Worm (Caenorhabditis elegans) whole organism, L4 larva: Measurements from ENCODE around the gene mip-1.

ENCODE experiments used
- F37D6.2 ChIP-seq: sonication (generic microtip); optimal IDR thresholded peaks from 2 replicates; lab custom pipeline; 2016; ENCODE audit warnings: mild to moderate bottlenecking, missing genetic modification characterization, missing compliant biosample characterization
- F49E8.2 ChIP-seq: sonication (generic microtip); optimal IDR thresholded peaks from 2 replicates; lab custom pipeline; 2016; ENCODE audit warnings: missing compliant biosample characterization, mild to moderate bottlenecking, missing genetic modification characterization, borderline replicate concordance
- R02D3.7 ChIP-seq: fragments of 150-350 bp; sonication (generic microtip); optimal IDR thresholded peaks from 3 replicates; lab custom pipeline; 2014; ENCODE audit warnings: missing biosample characterization, missing genetic modification characterization
- T20F7.1 ChIP-seq: fragments of 200-800 bp; sonication (Bioruptor generic); optimal IDR thresholded peaks from 2 replicates; lab custom pipeline; 2018; ENCODE audit warnings: mild to moderate bottlenecking, missing genetic modification characterization, missing compliant biosample characterization
- T26A8.4 ChIP-seq: fragments of 200-800 bp; sonication (Bioruptor generic); IDR thresholded peaks from 2 replicates; pipeline ENCODE4 v1.3.6; 2022; ENCODE audit warnings: missing genetic modification characterization, missing compliant biosample characterization
- ZK546.5 ChIP-seq, 2 experiments: sonication (generic microtip); optimal IDR thresholded peaks; 2 replicates each; lab custom pipeline; 2017; ENCODE audit warnings: missing biosample characterization in 2 of 2, missing genetic modification characterization in 2 of 2
- aha-1 ChIP-seq: fragments of 150-350 bp; peaks from one replicate; lab custom pipeline; 2014; ENCODE audit warnings: missing biosample characterization, missing genetic modification characterization
- ama-1 ChIP-seq: fragments of 150-350 bp; optimal IDR thresholded peaks from 2 replicates; lab custom pipeline; 2014; ENCODE audit warnings: inconsistent platforms, mixed read lengths
- arid-1 ChIP-seq: fragments of 200-800 bp; sonication (Bioruptor generic); conservative IDR thresholded peaks from 2 replicates; pipeline ENCODE4 v1.3.6; 2022; ENCODE audit warnings: missing genetic modification reagents, missing genetic modification characterization, missing compliant biosample characterization
- ceh-32 ChIP-seq: sonication (generic microtip); optimal IDR thresholded peaks from 2 replicates; lab custom pipeline; 2016; ENCODE audit warnings: mild to moderate bottlenecking, missing genetic modification characterization, missing compliant biosample characterization; ENCODE audit not compliant: poor library complexity
- ceh-62 ChIP-seq: sonication (generic microtip); optimal IDR thresholded peaks from 2 replicates; lab custom pipeline; 2017; ENCODE audit warnings: missing biosample characterization, missing genetic modification characterization
- daf-12 ChIP-seq: fragments of 150-350 bp; optimal IDR thresholded peaks from 2 replicates; lab custom pipeline; 2014; ENCODE audit warnings: missing biosample characterization, missing genetic modification reagents, missing genetic modification characterization
- dmd-6 ChIP-seq: fragments of 200-800 bp; sonication (Bioruptor generic); IDR thresholded peaks from 2 replicates; pipeline ENCODE4 v1.3.6; 2022; ENCODE audit warnings: missing genetic modification reagents, missing genetic modification characterization, missing compliant biosample characterization
- dmd-9 ChIP-seq: fragments of 200-800 bp; sonication (Bioruptor generic); IDR thresholded peaks from 2 replicates; pipeline ENCODE4 v1.3.6; 2022; ENCODE audit warnings: missing genetic modification reagents, missing genetic modification characterization, missing compliant biosample characterization
- dve-1 ChIP-seq: sonication (generic microtip); optimal IDR thresholded peaks from 2 replicates; lab custom pipeline; 2017; ENCODE audit warnings: antibody characterized with exemption, mild to moderate bottlenecking, missing genetic modification characterization, missing compliant biosample characterization; ENCODE audit not compliant: insufficient read depth
- fkh-10 ChIP-seq: fragments of 150-350 bp; optimal IDR thresholded peaks from 2 replicates; lab custom pipeline; 2014; ENCODE audit warnings: missing biosample characterization, missing genetic modification reagents, missing genetic modification characterization
- lim-7 ChIP-seq: fragments of 200-800 bp; sonication (Bioruptor generic); IDR thresholded peaks from 2 replicates; pipeline ENCODE4 v1.3.6; 2022; ENCODE audit warnings: missing genetic modification characterization, missing compliant biosample characterization
- lin-1 ChIP-seq: fragments of 200-800 bp; sonication (Bioruptor generic); IDR thresholded peaks from 2 replicates; pipeline ENCODE4 v1.3.6; 2022; ENCODE audit warnings: missing genetic modification reagents, missing genetic modification characterization, missing compliant biosample characterization
- lin-29 ChIP-seq: fragments of 200-800 bp; sonication (Bioruptor generic); IDR thresholded peaks from 2 replicates; pipeline ENCODE4 v1.3.6; 2022; ENCODE audit warnings: missing genetic modification reagents, missing genetic modification characterization, missing compliant biosample characterization
- lin-38 ChIP-seq: fragments of 200-800 bp; sonication (Bioruptor generic); IDR thresholded peaks from 2 replicates; pipeline ENCODE4 v1.3.6; 2022; ENCODE audit warnings: missing genetic modification reagents, missing genetic modification characterization, missing compliant biosample characterization
- lin-39 ChIP-seq: fragments of 150-350 bp; optimal IDR thresholded peaks from 2 replicates; lab custom pipeline; 2014; ENCODE audit warnings: missing biosample characterization, missing genetic modification reagents, missing genetic modification characterization
- lir-3 ChIP-seq: sonication (generic microtip); optimal IDR thresholded peaks from 2 replicates; lab custom pipeline; 2016; ENCODE audit warnings: mild to moderate bottlenecking, missing genetic modification characterization, missing compliant biosample characterization
- mdt-29 ChIP-seq: fragments of 200-800 bp; sonication (Bioruptor generic); IDR thresholded peaks from 2 replicates; pipeline ENCODE4 v1.3.6; 2022; ENCODE audit warnings: missing genetic modification reagents, missing genetic modification characterization, missing compliant biosample characterization
- mes-2 ChIP-seq: sonication (generic microtip); optimal IDR thresholded peaks from 2 replicates; lab custom pipeline; 2016; ENCODE audit warnings: missing genotype, mild to moderate bottlenecking, missing genetic modification characterization, missing compliant biosample characterization; ENCODE audit not compliant: poor library complexity, severe bottlenecking
- mxl-2 ChIP-seq: fragments of 200-800 bp; sonication (Bioruptor generic); conservative IDR thresholded peaks from 2 replicates; pipeline ENCODE4 v1.3.6; 2022; ENCODE audit warnings: missing genetic modification reagents, missing genetic modification characterization, missing compliant biosample characterization
- mxl-3 ChIP-seq: fragments of 200-800 bp; sonication (Bioruptor generic); optimal IDR thresholded peaks from 2 replicates; lab custom pipeline; 2018; ENCODE audit warnings: mild to moderate bottlenecking, missing genetic modification characterization, missing compliant biosample characterization
- nhr-102 ChIP-seq: sonication (generic microtip); optimal IDR thresholded peaks from 2 replicates; lab custom pipeline; 2016; ENCODE audit warnings: mild to moderate bottlenecking, missing genetic modification characterization, moderate library complexity, missing compliant biosample characterization
- nhr-11 ChIP-seq: fragments of 150-350 bp; optimal IDR thresholded peaks from 2 replicates; lab custom pipeline; 2014; ENCODE audit warnings: missing biosample characterization, missing genetic modification characterization
- nhr-25 ChIP-seq: sonication (generic microtip); optimal IDR thresholded peaks from 2 replicates; lab custom pipeline; 2017; ENCODE audit warnings: missing genetic modification characterization, mild to moderate bottlenecking, missing compliant biosample characterization, antibody characterized with exemption, moderate library complexity, borderline replicate concordance; ENCODE audit not compliant: insufficient read depth
- nhr-48 ChIP-seq: sonication (generic microtip); optimal IDR thresholded peaks from 2 replicates; lab custom pipeline; 2016; ENCODE audit warnings: mild to moderate bottlenecking, missing genetic modification characterization, missing compliant biosample characterization
- nhr-76 ChIP-seq: fragments of 150-350 bp; optimal IDR thresholded peaks from 2 replicates; lab custom pipeline; 2014; ENCODE audit warnings: missing biosample characterization, missing genetic modification characterization
- nhr-77 ChIP-seq: fragments of 150-350 bp; optimal IDR thresholded peaks from 2 replicates; lab custom pipeline; 2014; ENCODE audit warnings: missing biosample characterization, missing genetic modification characterization
- pqm-1 ChIP-seq: sonication (generic microtip); optimal IDR thresholded peaks from 2 replicates; lab custom pipeline; 2017; ENCODE audit warnings: missing biosample characterization, missing genetic modification characterization
- saeg-2 ChIP-seq: fragments of 200-800 bp; sonication (Bioruptor generic); IDR thresholded peaks from 2 replicates; pipeline ENCODE4 v1.3.6; 2022; ENCODE audit warnings: missing genetic modification reagents, missing genetic modification characterization, missing compliant biosample characterization
- set-16 ChIP-seq: fragments of 200-800 bp; sonication (Bioruptor generic); IDR thresholded peaks from 2 replicates; pipeline ENCODE4 v1.3.6; 2022; ENCODE audit warnings: missing genetic modification reagents, missing genetic modification characterization, missing compliant biosample characterization
- snpc-1.2 ChIP-seq: fragments of 200-800 bp; sonication (Bioruptor generic); IDR thresholded peaks from 2 replicates; pipeline ENCODE4 v1.3.6; 2022; ENCODE audit warnings: missing genetic modification reagents, missing genetic modification characterization, missing compliant biosample characterization
- snpc-4 ChIP-seq: fragments of 150-350 bp; optimal IDR thresholded peaks from 2 replicates; lab custom pipeline; 2014; ENCODE audit warnings: missing biosample characterization, missing genetic modification characterization
- spr-1 ChIP-seq: sonication (generic microtip); optimal IDR thresholded peaks from 2 replicates; lab custom pipeline; 2016; ENCODE audit warnings: mild to moderate bottlenecking, missing genetic modification characterization, missing compliant biosample characterization
- unc-130 ChIP-seq: sonication (generic microtip); optimal IDR thresholded peaks from 2 replicates; lab custom pipeline; 2016; ENCODE audit warnings: missing genetic modification reagents, missing genetic modification characterization, missing compliant biosample characterization
- zip-2 ChIP-seq: fragments of 150-350 bp; optimal IDR thresholded peaks from 2 replicates; lab custom pipeline; 2014; ENCODE audit warnings: missing biosample characterization, missing genetic modification characterization

The mip-1 gene

ce11 chrIII:4811195-4811594 lies 18.3 kb downstream of the mip-1 start, which contains the start of gene C38D4.7:
Gene C38D4.7, minus strand, starts transcription at chrIII:4811295.
- TF ChIP-seq lin-38 (GFP tag; lab: Robert Waterston, UW): no peak
- TF ChIP-seq F37D6.2 (tag; lab: Kevin White, UChicago): no peak
- no peak for TF ChIP-seq nhr-76 (tag; lab: Kevin White, UChicago)
- no peak for TF ChIP-seq mxl-2 (GFP tag; lab: Robert Waterston, UW)
- TF ChIP-seq daf-12 (tag; lab: Kevin White, UChicago): no peak
- no peak for TF ChIP-seq T26A8.4 (GFP tag; lab: Robert Waterston, UW)
- TF ChIP-seq F49E8.2 (tag; lab: Kevin White, UChicago): no peak
- TF ChIP-seq set-16 (GFP tag; lab: Robert Waterston, UW): no peak
- no peak for TF ChIP-seq zip-2 (tag; lab: Kevin White, UChicago)
- no peak for TF ChIP-seq ceh-32 (tag; lab: Kevin White, UChicago)
- TF ChIP-seq snpc-4: no peak
- no peak for TF ChIP-seq ceh-62
- TF ChIP-seq lin-1 (GFP tag; lab: Robert Waterston, UW): no peak

DNA sequence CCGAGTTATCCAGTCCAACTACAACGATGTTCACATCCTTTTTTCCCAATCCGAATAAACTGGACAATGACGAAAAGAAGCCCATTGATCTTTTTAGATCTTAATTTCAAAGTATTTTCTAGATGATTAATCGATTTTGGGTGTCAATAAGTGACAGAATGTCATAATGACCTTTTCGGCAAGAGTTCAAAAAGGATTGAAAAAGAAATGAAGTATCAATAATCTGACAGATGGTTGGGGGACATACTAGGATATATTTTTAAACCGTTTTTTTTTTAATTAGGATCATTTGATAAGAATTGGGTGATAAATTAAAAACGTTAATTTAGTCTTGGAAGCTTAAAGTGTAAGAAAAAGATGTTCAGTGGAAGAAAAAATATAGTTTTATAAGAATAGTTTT lies 21.8 kb downstream of the mip-1 start, which contains the start of gene arl-6:
TSS of gene arl-6 (minus strand) at position 101 of the 400 bp plus-strand sequence.
- TF ChIP-seq R02D3.7 (no peak), dve-1 (tag; lab: Kevin White, UChicago) (no peak), unc-130 (GFP tag; lab: Kevin White, UChicago) (no peak), ZK546.5 (tag; optimal IDR thresholded peaks at IDR 0.05; lab: Kevin White, UChicago) (no peak), nhr-11 (tag; lab: Kevin White, UChicago) (no peak), aha-1 (tag; lab: Kevin White, UChicago) (no peak), mes-2 (tag; lab: Kevin White, UChicago) (no peak), T20F7.1 (GFP tag; lab: Kevin White, UChicago) (no peak), nhr-77 (tag; lab: Kevin White, UChicago) (no peak), arid-1 (GFP tag; lab: Robert Waterston, UW) (no peak), lir-3 (tag; lab: Kevin White, UChicago) (no peak), set-16 (GFP tag; lab: Robert Waterston, UW) (no peak), lim-7 (GFP tag; lab: Robert Waterston, UW) (no peak), spr-1 (tag; lab: Kevin White, UChicago) (no peak), ama-1 (lab: Kevin White, UChicago) (no peak), lin-39 (tag; lab: Kevin White, UChicago) (no peak)

- TF ChIP-seq lim-7 (GFP tag; lab: Robert Waterston, UW) (no peak), lin-29 (GFP tag; lab: Robert Waterston, UW) (no peak), dmd-6 (GFP tag; lab: Robert Waterston, UW) (no peak), pqm-1 (tag; lab: Kevin White, UChicago) (no peak), lin-38 (GFP tag; lab: Robert Waterston, UW) (no peak), nhr-25 (no peak), mdt-29 (GFP tag; lab: Robert Waterston, UW) (no peak), dmd-9 (GFP tag; lab: Robert Waterston, UW) (no peak), nhr-102 (tag; lab: Kevin White, UChicago) (no peak), mxl-3 (GFP tag; lab: Kevin White, UChicago) (no peak), nhr-48 (tag; lab: Kevin White, UChicago) (no peak), saeg-2 (GFP tag; lab: Robert Waterston, UW) (no peak), fkh-10 (no peak), snpc-1.2 (GFP tag; lab: Robert Waterston, UW) (no peak)
- TF ChIP-seq, all 104 proteins: peak for 0
These were observed 24.4 kb downstream of the mip-1 start, which contains the start of gene F26A1.4 for ce11 chrIII:4817240-4817639. Gene F26A1.4, plus strand, starts transcription at chrIII:4817540.
